Fruit fly (Drosophila melanogaster): ENCODE data around the gene CG32486.

Gene CG32486

DNA sequence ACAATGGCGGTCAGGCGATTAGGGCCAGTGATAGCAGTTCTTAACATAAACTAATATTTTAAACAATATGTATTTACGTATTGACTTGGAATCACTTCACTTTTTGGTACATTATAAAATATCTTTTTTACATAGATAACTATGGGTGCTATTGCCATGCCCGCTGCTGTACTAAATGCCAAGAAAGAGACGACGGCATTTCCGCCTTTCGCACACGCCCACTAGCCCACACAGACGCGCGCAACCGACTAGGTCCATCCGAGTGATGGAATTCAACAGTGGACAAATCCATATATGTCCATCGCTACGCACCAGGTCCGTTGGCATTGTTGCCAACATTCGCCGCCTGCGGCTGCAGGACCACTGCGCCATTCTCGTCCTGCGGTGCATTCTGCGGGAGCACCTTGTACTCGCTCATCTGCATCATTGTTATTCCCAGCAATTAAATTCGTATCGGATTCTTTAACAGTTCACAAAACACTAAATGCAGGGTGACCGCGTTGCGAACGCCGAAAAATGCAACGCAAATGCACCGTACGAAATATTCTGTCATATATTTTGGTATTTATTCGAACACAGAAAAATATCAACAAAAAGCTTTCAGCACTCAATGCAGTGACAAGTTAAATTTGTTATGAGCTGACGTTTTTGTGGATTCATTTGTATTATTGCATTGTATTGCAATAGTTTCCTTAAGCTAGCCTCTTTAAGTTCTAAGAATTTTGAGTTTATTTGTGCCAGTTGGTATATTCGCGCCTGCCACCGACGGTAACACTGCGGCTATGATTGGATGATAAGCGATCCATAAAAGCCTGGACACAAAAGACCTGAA, 24.1 kb downstream of the CG32486 start, which contains the start of the genes scramb2 and Sk2 (continued):
- peak; percentile 94 for TF ChIP-seq nau (GFP tag; optimal IDR thresholded peaks at IDR 0.05)
- peak; percentile 92 for TF ChIP-seq fd3F (GFP tag; optimal IDR thresholded peaks at IDR 0.05)
- TF ChIP-seq amos (GFP tag; IDR thresholded peaks at IDR 0.05; ENCODE audit: partially characterized antibody), result no peak
- TF ChIP-seq B-H1 (GFP tag; IDR thresholded peaks at IDR 0.05), result peak; percentile 91
- peak; percentile 41 for TF ChIP-seq bigmax (GFP tag; optimal IDR thresholded peaks at IDR 0.05)
- peak; percentile 21 for TF ChIP-seq CG15073 (GFP tag; optimal IDR thresholded peaks at IDR 0.05)
- TF ChIP-seq CoRest (tag; optimal IDR thresholded peaks at IDR 0.05), result peak; percentile 94
- peak; percentile 92 for TF ChIP-seq CG15011 (GFP tag; optimal IDR thresholded peaks at IDR 0.05)
- TF ChIP-seq Sry-δ (GFP tag; optimal IDR thresholded peaks at IDR 0.05), result peak; percentile 43
- peak; percentile 82 for TF ChIP-seq Dip3 (GFP tag; optimal IDR thresholded peaks at IDR 0.05)
- TF ChIP-seq fu2 (GFP tag; optimal IDR thresholded peaks at IDR 0.05), result peak; percentile 66
- peak; percentile 94 for TF ChIP-seq Dek (tag; optimal IDR thresholded peaks at IDR 0.05)
- peak; percentile 94 for TF ChIP-seq gcm (GFP tag; optimal IDR thresholded peaks at IDR 0.05)
- TF ChIP-seq shn (GFP tag; optimal IDR thresholded peaks at IDR 0.05), result peak; percentile 43
- peak; percentile 83 for TF ChIP-seq CG1647 (GFP tag; optimal IDR thresholded peaks at IDR 0.05)
- peak; percentile 100 for TF ChIP-seq CG11696 (GFP tag; IDR thresholded peaks at IDR 0.05)
- TF ChIP-seq CG11723 (GFP tag; optimal IDR thresholded peaks at IDR 0.05), result peak; percentile 95
- peak; percentile 93 for TF ChIP-seq ems (GFP tag; optimal IDR thresholded peaks at IDR 0.05)
- peak; percentile 93 for TF ChIP-seq gsb-n (tag; optimal IDR thresholded peaks at IDR 0.05)
- peak; percentile 31 for TF ChIP-seq BEAF-32 (GFP tag; optimal IDR thresholded peaks at IDR 0.05)
- peak; percentile 87 for TF ChIP-seq CG10462 (GFP tag; optimal IDR thresholded peaks at IDR 0.05)
- peak; percentile 77 for TF ChIP-seq CkIIα-i1 (GFP tag; IDR thresholded peaks at IDR 0.05)
- no peak for TF ChIP-seq chinmo (GFP tag; IDR thresholded peaks at IDR 0.05; ENCODE audit: partially characterized antibody)
- TF ChIP-seq bab2 (GFP tag; optimal IDR thresholded peaks at IDR 0.05), result peak; percentile 87
- TF ChIP-seq pfk (GFP tag; optimal IDR thresholded peaks at IDR 0.05), result peak; percentile 48
- peak; percentile 96 for TF ChIP-seq caup (GFP tag; optimal IDR thresholded peaks at IDR 0.05; ENCODE audit: severe bottlenecking)
- peak; percentile 83 for TF ChIP-seq ro (GFP tag; IDR thresholded peaks at IDR 0.05)
- TF ChIP-seq CG30431 (GFP tag; optimal IDR thresholded peaks at IDR 0.05), result peak; percentile 94
- TF ChIP-seq Awh (GFP tag; IDR thresholded peaks at IDR 0.05), result peak; percentile 96
- TF ChIP-seq CG14710 (tag; optimal IDR thresholded peaks at IDR 0.05), result peak; percentile 83
- TF ChIP-seq Mad (GFP tag; optimal IDR thresholded peaks at IDR 0.05), result peak; percentile 91
- TF ChIP-seq chn (GFP tag; optimal IDR thresholded peaks at IDR 0.05), result peak; percentile 89
- TF ChIP-seq tll (GFP tag; optimal IDR thresholded peaks at IDR 0.05), result no peak
- peak; percentile 95 for TF ChIP-seq ATbp (GFP tag; optimal IDR thresholded peaks at IDR 0.05)
- TF ChIP-seq wdn (GFP tag; IDR thresholded peaks at IDR 0.05), result peak; percentile 93
- TF ChIP-seq kah (GFP tag; optimal IDR thresholded peaks at IDR 0.05), result peak; percentile 95
- peak; percentile 82 for TF ChIP-seq CG8290 (GFP tag; optimal IDR thresholded peaks at IDR 0.05)
- peak; percentile 80 to 93 for TF ChIP-seq CG8290 (tag; optimal IDR thresholded peaks at IDR 0.05)
- TF ChIP-seq bsh (GFP tag; optimal IDR thresholded peaks at IDR 0.05), result peak; percentile 94 to 96
- peak; percentile 94 for TF ChIP-seq fd96Cb (tag; optimal IDR thresholded peaks at IDR 0.05)
- TF ChIP-seq CG11456 (GFP tag; IDR thresholded peaks at IDR 0.05), result peak; percentile 96
- TF ChIP-seq nerfin-1 (tag; optimal IDR thresholded peaks at IDR 0.05), result peak; percentile 93
- peak; percentile 96 for TF ChIP-seq CG12769 (tag; optimal IDR thresholded peaks at IDR 0.05)
- TF ChIP-seq Hr51 (GFP tag; optimal IDR thresholded peaks at IDR 0.05), result peak; percentile 83 to 96
- TF ChIP-seq Xrp1 (GFP tag; IDR thresholded peaks at IDR 0.05), result peak; percentile 96
- TF ChIP-seq CG8924 (tag; optimal IDR thresholded peaks at IDR 0.05), result peak; percentile 94
- no peak for TF ChIP-seq mld (GFP tag; IDR thresholded peaks at IDR 0.05; ENCODE audit: partially characterized antibody)
- TF ChIP-seq az2 (GFP tag; optimal IDR thresholded peaks at IDR 0.05), result peak; percentile 95

Data from whole organism, embryonic.